Worm (Caenorhabditis elegans) whole organism, L4/young adult: ENCODE data around the gene K10C2.8.

Source experiments
- dao-5 ChIP-seq: sonication (generic microtip); optimal IDR thresholded peaks from 2 replicates; lab custom pipeline; 2016; ENCODE audit warnings: missing genotype, missing genetic modification characterization, moderate library complexity, missing compliant biosample characterization
- him-1 ChIP-seq: sonication (generic microtip); optimal IDR thresholded peaks from 2 replicates; lab custom pipeline; 2016; ENCODE audit warnings: missing genotype, missing genetic modification reagents, missing genetic modification characterization, missing compliant biosample characterization

ce11 chrX:6429552-6429951 lies 7.9 kb downstream of the K10C2.8 start:
- TF ChIP-seq him-1 (no peak), dao-5 (tag; lab: Kevin White, UChicago) (no peak)
